Fruit fly (Drosophila melanogaster) whole organism: ENCODE data around the gene htk.

Experiments
- CG8478 ChIP-seq: fragments of >200 bp; optimal IDR thresholded peaks from 2 replicates; lab custom pipeline; 2018; ENCODE audit warnings: inconsistent platforms
- usp ChIP-seq: fragments of >200 bp; optimal IDR thresholded peaks from 2 replicates; lab custom pipeline; 2017; ENCODE audit warnings: missing biosample characterization, missing genetic modification characterization, mixed read lengths

dm6 chrX:18800167-18800566 is 43.3 kb upstream of the htk start:
- TF ChIP-seq CG8478 (lab: Kevin White, UChicago), result no peak
- TF ChIP-seq usp (GFP tag; lab: Kevin White, UChicago), result no peak
